Fruit fly (Drosophila melanogaster) whole organism, embryonic: ENCODE measurements around the gene CG17768.

Experiments
- ATbp ChIP-seq: fragments of 200-800 bp; sonication (Bioruptor generic); optimal IDR thresholded peaks from 2 replicates; lab custom pipeline; 2017; ENCODE audit warnings: missing biosample characterization, mild to moderate bottlenecking, missing genetic modification characterization, missing genetic modification reagents
- CG11247 ChIP-seq: fragments of 200-800 bp; sonication (Bioruptor generic); IDR thresholded peaks from 2 replicates; pipeline ENCODE4 v1.3.6; 2022; ENCODE audit warnings: missing biosample characterization, missing genetic modification characterization
- CG12769 ChIP-seq: fragments of 200-800 bp; sonication (Bioruptor generic); optimal IDR thresholded peaks from 2 replicates; lab custom pipeline; 2019; ENCODE audit warnings: missing biosample characterization, mild to moderate bottlenecking, missing genetic modification characterization, moderate library complexity
- CG13287 ChIP-seq: fragments of 200-800 bp; sonication (Bioruptor generic); IDR thresholded peaks from 2 replicates; pipeline ENCODE4 v1.3.6; 2022; ENCODE audit warnings: missing biosample characterization, missing genetic modification characterization; ENCODE audit not compliant: partially characterized antibody
- CG13775 ChIP-seq: fragments of 200-800 bp; sonication (Bioruptor generic); optimal IDR thresholded peaks from 3 replicates; lab custom pipeline; 2017; ENCODE audit warnings: missing biosample characterization, mild to moderate bottlenecking, missing genetic modification characterization
- CG15073 ChIP-seq: fragments of 200-800 bp; sonication (Bioruptor generic); optimal IDR thresholded peaks from 2 replicates; lab custom pipeline; 2016; ENCODE audit warnings: missing biosample characterization, missing genetic modification characterization
- CG15514 ChIP-seq: fragments of 200-800 bp; sonication (Bioruptor generic); optimal IDR thresholded peaks from 3 replicates; lab custom pipeline; 2017; ENCODE audit warnings: missing biosample characterization, missing genetic modification characterization, mild to moderate bottlenecking, moderate library complexity, missing genetic modification reagents
- CG15601 ChIP-seq: fragments of 200-800 bp; sonication (Bioruptor generic); optimal IDR thresholded peaks from 3 replicates; lab custom pipeline; 2019; ENCODE audit warnings: missing biosample characterization, mild to moderate bottlenecking, missing genetic modification characterization, moderate library complexity
- CG16779 ChIP-seq: fragments of 200-800 bp; sonication (Bioruptor generic); IDR thresholded peaks from 2 replicates; pipeline ENCODE4 v1.3.6; 2022; ENCODE audit warnings: missing biosample characterization, missing genetic modification characterization
- CG17328 ChIP-seq: fragments of 200-800 bp; sonication (Bioruptor generic); IDR thresholded peaks from 2 replicates; pipeline ENCODE4 v1.3.6; 2022; ENCODE audit warnings: missing biosample characterization, missing genetic modification characterization
- CG17385 ChIP-seq: fragments of 200-800 bp; sonication (Bioruptor generic); optimal IDR thresholded peaks from 3 replicates; lab custom pipeline; 2018; ENCODE audit warnings: missing biosample characterization, mild to moderate bottlenecking, missing genetic modification characterization
- CG31388 ChIP-seq: fragments of 200-800 bp; sonication (Bioruptor generic); optimal IDR thresholded peaks from 2 replicates; lab custom pipeline; 2016; ENCODE audit warnings: missing biosample characterization, missing genetic modification characterization
- CG3281 ChIP-seq: fragments of 200-800 bp; sonication (Bioruptor generic); optimal IDR thresholded peaks from 3 replicates; lab custom pipeline; 2017; ENCODE audit warnings: missing biosample characterization, mild to moderate bottlenecking, missing genetic modification characterization
- CG33213 ChIP-seq: fragments of 200-800 bp; sonication (Bioruptor generic); optimal IDR thresholded peaks from 3 replicates; lab custom pipeline; 2016; ENCODE audit warnings: missing biosample characterization, missing genetic modification characterization
- CG34224 ChIP-seq: fragments of 200-800 bp; sonication (Bioruptor generic); IDR thresholded peaks from 3 replicates; pipeline ENCODE4 v1.3.6; 2022; ENCODE audit warnings: missing biosample characterization, missing genetic modification characterization; ENCODE audit not compliant: partially characterized antibody
- CG4617 ChIP-seq: fragments of 200-800 bp; sonication (Bioruptor generic); optimal IDR thresholded peaks from 3 replicates; lab custom pipeline; 2016; ENCODE audit warnings: missing biosample characterization, missing genetic modification characterization, borderline replicate concordance
- CG7745 ChIP-seq: fragments of 200-800 bp; sonication (Bioruptor generic); optimal IDR thresholded peaks from 2 replicates; lab custom pipeline; 2018; ENCODE audit warnings: missing biosample characterization, mild to moderate bottlenecking, missing genetic modification characterization, moderate library complexity
- CG7963 ChIP-seq: fragments of 200-800 bp; sonication (Bioruptor generic); IDR thresholded peaks from 3 replicates; pipeline ENCODE4 v1.3.6; 2022; ENCODE audit warnings: missing biosample characterization, missing genetic modification characterization; ENCODE audit not compliant: partially characterized antibody
- CG8089 ChIP-seq: fragments of 200-800 bp; sonication (Bioruptor generic); optimal IDR thresholded peaks from 3 replicates; lab custom pipeline; 2016; ENCODE audit warnings: missing biosample characterization, missing genetic modification characterization
- CG8281 ChIP-seq: fragments of 200-800 bp; sonication (Bioruptor generic); optimal IDR thresholded peaks from 2 replicates; lab custom pipeline; 2018; ENCODE audit warnings: missing biosample characterization, mild to moderate bottlenecking, missing genetic modification characterization, moderate library complexity
- CG8924 ChIP-seq: fragments of 200-800 bp; optimal IDR thresholded peaks from 3 replicates; lab custom pipeline; 2019; ENCODE audit warnings: missing biosample characterization, mild to moderate bottlenecking, missing genetic modification characterization, moderate library complexity
- CG9437 ChIP-seq: fragments of 200-800 bp; sonication (Bioruptor generic); optimal IDR thresholded peaks from 2 replicates; lab custom pipeline; 2018; ENCODE audit warnings: missing biosample characterization, mild to moderate bottlenecking, missing genetic modification characterization
- CHES-1-like ChIP-seq: fragments of 200-800 bp; sonication (Bioruptor generic); optimal IDR thresholded peaks from 2 replicates; lab custom pipeline; 2016; ENCODE audit warnings: missing biosample characterization, missing genetic modification characterization
- Camta ChIP-seq: fragments of 200-800 bp; sonication (Bioruptor generic); optimal IDR thresholded peaks from 2 replicates; lab custom pipeline; 2016; ENCODE audit warnings: missing biosample characterization, missing genetic modification characterization
- CoRest ChIP-seq: fragments of 200-800 bp; sonication (Bioruptor generic); optimal IDR thresholded peaks from 3 replicates; lab custom pipeline; 2018; ENCODE audit warnings: missing biosample characterization, mild to moderate bottlenecking, missing genetic modification characterization, moderate library complexity
- Dad ChIP-seq: fragments of 200-800 bp; sonication (Bioruptor generic); optimal IDR thresholded peaks from 3 replicates; lab custom pipeline; 2016; ENCODE audit warnings: missing biosample characterization, missing genetic modification characterization
- Dref ChIP-seq: fragments of 200-800 bp; sonication (Bioruptor generic); IDR thresholded peaks from 2 replicates; pipeline ENCODE4 v1.3.6; 2022; ENCODE audit warnings: missing biosample characterization, missing genetic modification characterization
- Kr ChIP-seq: fragments of 200-800 bp; sonication (Bioruptor generic); optimal IDR thresholded peaks from 2 replicates; lab custom pipeline; 2017; ENCODE audit warnings: missing biosample characterization, mild to moderate bottlenecking, missing genetic modification characterization
- MESR4 ChIP-seq: fragments of 200-800 bp; sonication (Bioruptor generic); optimal IDR thresholded peaks from 2 replicates; lab custom pipeline; 2018; ENCODE audit warnings: missing biosample characterization, mild to moderate bottlenecking, missing genetic modification characterization, moderate library complexity
- Myb ChIP-seq: fragments of 200-800 bp; sonication (Bioruptor generic); optimal IDR thresholded peaks from 2 replicates; lab custom pipeline; 2016; ENCODE audit warnings: missing biosample characterization, missing genetic modification characterization
- Nf-YC ChIP-seq: fragments of 200-800 bp; optimal IDR thresholded peaks from 3 replicates; lab custom pipeline; 2019; ENCODE audit warnings: missing biosample characterization, mild to moderate bottlenecking, missing genetic modification characterization, moderate library complexity
- Poxn ChIP-seq: fragments of 200-800 bp; sonication (Bioruptor generic); IDR thresholded peaks from 2 replicates; pipeline ENCODE4 v1.3.6; 2022; ENCODE audit warnings: missing biosample characterization, missing genetic modification characterization
- Side ChIP-seq: fragments of 200-800 bp; sonication (Bioruptor generic); optimal IDR thresholded peaks from 2 replicates; lab custom pipeline; 2016; ENCODE audit warnings: missing biosample characterization, missing genetic modification characterization
- Sox102F ChIP-seq: fragments of 200-800 bp; sonication (Bioruptor generic); optimal IDR thresholded peaks from 2 replicates; lab custom pipeline; 2018; ENCODE audit warnings: missing biosample characterization, mild to moderate bottlenecking, missing genetic modification characterization, moderate library complexity
- Taf1 ChIP-seq: fragments of 200-800 bp; sonication (Bioruptor generic); IDR thresholded peaks from 2 replicates; pipeline ENCODE4 v1.3.6; 2022; ENCODE audit warnings: missing biosample characterization, missing genetic modification characterization
- ac ChIP-seq: fragments of 200-800 bp; sonication (Bioruptor generic); optimal IDR thresholded peaks from 3 replicates; lab custom pipeline; 2017; ENCODE audit warnings: missing biosample characterization, mild to moderate bottlenecking, missing genetic modification characterization
- bowl ChIP-seq: fragments of 200-800 bp; sonication (Bioruptor generic); IDR thresholded peaks from 2 replicates; pipeline ENCODE4 v1.3.6; 2022; ENCODE audit warnings: missing biosample characterization, missing genetic modification characterization
- cato ChIP-seq: fragments of 200-800 bp; sonication (Bioruptor generic); optimal IDR thresholded peaks from 2 replicates; lab custom pipeline; 2016; ENCODE audit warnings: missing biosample characterization, missing genetic modification characterization, borderline replicate concordance
- croc ChIP-seq: fragments of 200-800 bp; sonication (Bioruptor generic); conservative IDR thresholded peaks from 3 replicates; pipeline ENCODE4 v1.3.6; 2022; ENCODE audit warnings: missing biosample characterization, missing genetic modification characterization
- emc ChIP-seq: fragments of 200-800 bp; sonication (Bioruptor generic); optimal IDR thresholded peaks from 2 replicates; lab custom pipeline; 2016; ENCODE audit warnings: missing biosample characterization, missing genetic modification characterization
- fu2 ChIP-seq: fragments of 200-800 bp; sonication (Bioruptor generic); optimal IDR thresholded peaks from 2 replicates; lab custom pipeline; 2016; ENCODE audit warnings: missing biosample characterization, missing genetic modification characterization
- gfzf ChIP-seq: fragments of 200-800 bp; sonication (Bioruptor generic); optimal IDR thresholded peaks from 2 replicates; lab custom pipeline; 2016; ENCODE audit warnings: missing biosample characterization, mild to moderate bottlenecking, missing genetic modification characterization, moderate library complexity
- knrl ChIP-seq: fragments of 200-800 bp; sonication (Bioruptor generic); IDR thresholded peaks from 3 replicates; pipeline ENCODE4 v1.3.6; 2022; ENCODE audit warnings: missing biosample characterization, missing genetic modification characterization; ENCODE audit not compliant: partially characterized antibody
- nerfin-2 ChIP-seq: fragments of 200-800 bp; sonication (Bioruptor generic); IDR thresholded peaks from 2 replicates; pipeline ENCODE4 v1.3.6; 2022; ENCODE audit warnings: missing biosample characterization, missing genetic modification characterization; ENCODE audit not compliant: partially characterized antibody
- nmo ChIP-seq: fragments of 200-800 bp; sonication (Bioruptor generic); optimal IDR thresholded peaks from 2 replicates; lab custom pipeline; 2018; ENCODE audit warnings: missing biosample characterization, mild to moderate bottlenecking, missing genetic modification characterization, moderate library complexity
- nom ChIP-seq: fragments of 200-800 bp; sonication (Bioruptor generic); optimal IDR thresholded peaks from 2 replicates; lab custom pipeline; 2017; ENCODE audit warnings: missing biosample characterization, missing genetic modification characterization, mild to moderate bottlenecking, moderate library complexity, missing genetic modification reagents
- peb ChIP-seq: fragments of 200-800 bp; sonication (Bioruptor generic); IDR thresholded peaks from 2 replicates; pipeline ENCODE4 v1.3.6; 2022; ENCODE audit warnings: missing biosample characterization, missing genetic modification characterization
- pzg ChIP-seq: fragments of 200-800 bp; sonication (Bioruptor generic); optimal IDR thresholded peaks from 3 replicates; lab custom pipeline; 2018; ENCODE audit warnings: missing biosample characterization, mild to moderate bottlenecking, missing genetic modification characterization, moderate library complexity
- shn ChIP-seq: fragments of 200-800 bp; sonication (Bioruptor generic); optimal IDR thresholded peaks from 3 replicates; lab custom pipeline; 2016; ENCODE audit warnings: missing biosample characterization, missing genetic modification characterization
- stwl ChIP-seq: fragments of 200-800 bp; sonication (Bioruptor generic); optimal IDR thresholded peaks from 3 replicates; lab custom pipeline; 2018; ENCODE audit warnings: missing biosample characterization, mild to moderate bottlenecking, missing genetic modification characterization, moderate library complexity
- tna ChIP-seq: fragments of 200-800 bp; sonication (Bioruptor generic); IDR thresholded peaks from 2 replicates; pipeline ENCODE4 v1.3.6; 2022; ENCODE audit warnings: missing biosample characterization, missing genetic modification characterization; ENCODE audit not compliant: partially characterized antibody

Gene CG17768

dm6 chr2L:10364229-10364628 lies 40.8 kb downstream of the CG17768 start, which contains the start of gene lft (continued):
- TF ChIP-seq Kr (GFP tag; lab: Kevin White, UChicago) (no peak), CG16779 (no peak), CG33213 (GFP tag; lab: Kevin White, UChicago) (no peak), Nf-YC (tag; lab: Kevin White, UChicago) (peak; percentile 3), CG17328 (GFP tag; lab: Robert Waterston, UW) (no peak), tna (no peak), CG9437 (GFP tag; lab: Kevin White, UChicago) (no peak), peb (no peak), fu2 (no peak), Myb (GFP tag; lab: Kevin White, UChicago) (no peak), Dref (no peak), CG17385 (GFP tag; lab: Kevin White, UChicago) (no peak), Dad (GFP tag; lab: Kevin White, UChicago) (no peak), CG34224 (no peak), CG11247 (no peak), MESR4 (GFP tag; lab: Kevin White, UChicago) (peak; percentile 52), CG13775 (no peak), nom (peak; percentile 2), CHES-1-like (no peak), knrl (no peak), CG8924 (tag; lab: Kevin White, UChicago) (peak; percentile 31), nmo (no peak), bowl (GFP tag; lab: Robert Waterston, UW) (no peak), CoRest (tag; lab: Kevin White, UChicago) (peak; percentile 8), CG31388 (no peak), emc (GFP tag; lab: Kevin White, UChicago) (no peak), ac (GFP tag; lab: Kevin White, UChicago) (no peak), nerfin-2 (no peak), cato (no peak), CG8089 (GFP tag; lab: Kevin White, UChicago) (no peak), CG15514 (GFP tag; lab: Kevin White, UChicago) (peak; percentile 5), CG15601 (tag; lab: Kevin White, UChicago) (no peak), Poxn (no peak), pzg (peak; percentile 24), Side (GFP tag; lab: Kevin White, UChicago) (no peak), shn (GFP tag; lab: Kevin White, UChicago) (no peak), ATbp (GFP tag; lab: Kevin White, UChicago) (no peak), CG13287 (no peak), Taf1 (GFP tag; lab: Robert Waterston, UW) (no peak), CG8281 (tag; lab: Kevin White, UChicago) (no peak), CG3281 (GFP tag; lab: Kevin White, UChicago) (no peak), Camta (GFP tag; lab: Kevin White, UChicago) (no peak), CG7963 (GFP tag; lab: Robert Waterston, UW) (no peak), stwl (peak; percentile 7), CG7745 (tag; lab: Kevin White, UChicago) (no peak), CG15073 (GFP tag; lab: Kevin White, UChicago) (no peak), Sox102F (GFP tag; lab: Kevin White, UChicago) (no peak), gfzf (peak; percentile 48), croc (no peak), CG4617 (GFP tag; lab: Kevin White, UChicago) (peak; percentile 8), CG12769 (tag; lab: Kevin White, UChicago) (no peak)
